Fruit fly (Drosophila melanogaster): ENCODE results near the gene CG32462.
A peak's percentile ranks its signal among the peaks of the same experiment; 100 is the strongest.

Gene CG32462

DNA sequence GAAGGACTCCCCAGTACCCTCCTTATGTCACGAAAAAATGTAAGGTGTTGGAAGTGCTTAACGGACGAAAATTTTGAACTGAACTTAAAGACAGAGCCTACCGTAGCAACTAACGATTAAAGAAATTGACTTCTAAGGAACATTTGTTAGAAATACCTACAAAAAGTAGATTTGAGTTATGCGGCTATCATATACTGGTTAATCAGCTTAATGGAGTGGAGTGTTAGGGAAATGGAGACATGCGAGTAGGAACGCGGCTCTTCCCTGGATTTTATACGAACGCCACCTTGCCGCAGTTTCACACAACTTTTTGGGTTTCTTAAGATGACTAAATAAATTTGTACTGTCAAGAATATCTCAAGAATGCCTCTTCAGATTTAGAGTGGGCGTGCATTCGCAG, at the start of gene CG32462:
CG32462 (minus strand) TSS at position 101 of the 400 bp plus-strand sequence.
- no peak for TF ChIP-seq Pif1B (GFP tag; optimal IDR thresholded peaks at IDR 0.05)
- TF ChIP-seq Snoo (tag; optimal IDR thresholded peaks at IDR 0.05) = no peak
- TF ChIP-seq CG14655 (GFP tag; optimal IDR thresholded peaks at IDR 0.05) = no peak
- no peak for TF ChIP-seq CG10348 (GFP tag; IDR thresholded peaks at IDR 0.05)
- no peak for TF ChIP-seq CG4496 (GFP tag; IDR thresholded peaks at IDR 0.05)
- TF ChIP-seq CG9948 (tag; optimal IDR thresholded peaks at IDR 0.05) = no peak
- TF ChIP-seq gl (tag; optimal IDR thresholded peaks at IDR 0.05) = no peak
- TF ChIP-seq Ets98B (GFP tag; IDR thresholded peaks at IDR 0.05) = no peak
- TF ChIP-seq D1 (tag; optimal IDR thresholded peaks at IDR 0.05) = no peak
- no peak for TF ChIP-seq EcR (GFP tag; optimal IDR thresholded peaks at IDR 0.05)

DNA sequence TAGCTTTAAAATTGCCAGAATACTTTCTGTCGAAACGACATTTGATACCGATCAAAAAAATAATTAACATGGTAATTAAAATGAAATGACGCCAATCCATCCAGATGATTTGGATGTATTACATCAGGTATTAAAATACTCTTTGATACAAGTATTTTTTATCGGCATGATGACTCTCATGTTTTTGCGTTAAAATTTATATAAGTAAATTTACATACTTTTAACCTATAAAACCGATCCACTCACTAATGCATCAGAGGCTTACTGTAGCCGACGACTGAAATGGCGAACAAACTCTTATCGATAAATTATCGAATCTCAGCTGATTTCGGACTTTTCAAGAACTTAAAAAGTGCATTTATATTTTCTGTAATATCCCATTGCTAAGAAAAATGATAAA, 48.3 kb upstream of the CG32462 start, which contains the start of gene BoYb:
BoYb (plus strand) TSS at position 301 of the 400 bp plus-strand sequence.
- no peak for TF ChIP-seq CG8159 (tag; optimal IDR thresholded peaks at IDR 0.05)
- no peak for TF ChIP-seq CG14655 (GFP tag; optimal IDR thresholded peaks at IDR 0.05)
- no peak for TF ChIP-seq gl (tag; optimal IDR thresholded peaks at IDR 0.05)
- no peak for TF ChIP-seq Ets98B (GFP tag; IDR thresholded peaks at IDR 0.05)
- TF ChIP-seq CG17806 (tag; optimal IDR thresholded peaks at IDR 0.05) = no peak
- TF ChIP-seq D1 (tag; optimal IDR thresholded peaks at IDR 0.05) = no peak
- no peak for TF ChIP-seq CG13204 (GFP tag; optimal IDR thresholded peaks at IDR 0.05)

DNA sequence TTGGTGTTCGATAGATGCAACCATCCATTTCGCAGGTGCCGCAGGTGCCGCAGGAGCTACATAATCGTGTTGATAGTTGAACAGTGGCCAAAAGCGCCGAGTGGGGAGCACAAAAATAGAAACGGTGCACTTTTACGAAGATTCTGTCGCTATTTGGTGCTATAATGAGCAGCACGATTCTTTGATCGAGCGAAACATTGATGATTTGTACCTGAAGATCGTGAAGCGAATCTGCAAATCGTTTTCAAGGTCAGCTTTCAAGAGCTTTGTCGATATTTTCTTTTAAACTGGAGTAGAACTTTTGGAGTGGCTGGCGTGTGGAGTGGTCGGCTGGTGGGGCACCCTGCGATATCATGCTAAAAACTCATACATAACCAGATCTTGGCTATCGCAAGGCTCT, 45.1 kb upstream of the CG32462 start, which contains the start of gene CG11131:
CG11131 (plus strand) TSS at position 301 of the 400 bp plus-strand sequence.
- no peak for TF ChIP-seq CG8301 (tag; optimal IDR thresholded peaks at IDR 0.05)
- no peak for TF ChIP-seq CG12605 (GFP tag; IDR thresholded peaks at IDR 0.05)
- TF ChIP-seq gl (tag; optimal IDR thresholded peaks at IDR 0.05) = no peak
- TF ChIP-seq CG13204 (GFP tag; optimal IDR thresholded peaks at IDR 0.05) = no peak

DNA sequence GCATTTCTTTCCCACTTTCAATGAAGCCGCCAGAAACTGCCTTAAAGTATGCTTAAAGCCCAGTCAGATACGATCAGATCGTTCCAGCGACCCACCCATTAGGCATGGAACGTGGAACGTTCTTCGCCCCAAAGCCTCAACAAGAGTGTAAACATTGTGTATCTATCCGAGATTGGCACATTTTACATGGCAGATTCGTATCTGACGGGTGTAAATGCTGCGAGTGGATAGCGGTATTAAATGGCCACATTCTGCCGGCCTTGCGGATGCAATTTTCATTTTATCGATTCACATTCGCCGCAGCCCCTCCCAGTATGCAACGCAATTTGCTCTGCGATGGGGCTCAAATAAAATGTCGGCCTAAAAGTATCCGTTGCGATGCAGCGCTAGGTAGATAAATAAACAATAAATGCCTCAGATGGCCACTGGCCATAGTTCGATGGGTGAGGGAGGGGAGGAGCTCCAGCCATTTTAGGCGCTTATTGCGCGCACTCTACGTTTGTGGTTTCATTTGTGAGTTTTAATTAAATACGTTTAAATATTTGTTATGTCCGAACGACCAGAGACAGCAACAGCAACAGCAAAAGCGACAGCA, 41.5 kb upstream of the CG32462 start:
- TF ChIP-seq fd96Ca (GFP tag; IDR thresholded peaks at IDR 0.05) (no peak), D1 (tag; optimal IDR thresholded peaks at IDR 0.05) (peak; percentile 15)

DNA sequence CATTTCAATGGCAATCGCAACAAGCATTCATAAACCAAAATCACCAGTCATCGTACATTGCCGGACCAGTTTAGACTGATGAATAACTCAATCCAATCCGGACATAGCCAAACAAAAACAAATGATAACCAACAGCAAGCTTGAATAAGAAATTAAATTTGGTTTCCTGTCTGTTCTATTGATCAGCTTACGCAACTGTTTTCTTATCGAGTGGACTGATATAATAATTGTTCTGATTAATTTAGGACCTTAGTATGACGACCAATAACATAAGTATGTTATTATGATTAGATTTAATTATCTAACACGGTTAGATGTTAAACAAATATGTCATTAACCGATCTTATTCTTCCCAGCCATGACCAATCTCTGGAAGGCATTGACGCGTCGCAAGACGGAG, 37.7 kb upstream of the CG32462 start:
- TF ChIP-seq gl (tag; optimal IDR thresholded peaks at IDR 0.05) (no peak), CG17806 (tag; optimal IDR thresholded peaks at IDR 0.05) (no peak), CG12605 (GFP tag; IDR thresholded peaks at IDR 0.05) (no peak), CG4496 (GFP tag; IDR thresholded peaks at IDR 0.05) (no peak), D1 (tag; optimal IDR thresholded peaks at IDR 0.05) (no peak), Snoo (tag; optimal IDR thresholded peaks at IDR 0.05) (no peak), Pif1A (GFP tag; optimal IDR thresholded peaks at IDR 0.05) (no peak)

DNA sequence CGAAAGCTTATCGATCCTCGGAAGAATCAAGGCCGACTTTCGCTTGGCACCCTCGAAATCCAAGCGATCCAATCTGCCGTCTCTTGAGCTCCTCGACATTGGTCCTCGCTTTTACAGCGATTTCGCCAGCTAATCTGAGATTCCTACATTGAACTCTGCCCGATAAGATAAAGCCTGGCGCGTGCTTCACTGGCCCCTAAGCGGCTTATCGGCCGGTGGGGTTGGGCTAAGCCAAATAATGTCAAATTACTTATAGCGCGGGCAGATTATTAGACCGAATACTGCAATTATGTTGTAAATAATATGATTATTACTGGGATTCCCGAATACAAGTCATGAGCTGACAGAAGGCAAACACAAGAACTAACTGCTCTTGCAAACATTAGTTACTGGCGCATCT, 36.7 kb upstream of the CG32462 start:
- TF ChIP-seq CG15710 (tag; optimal IDR thresholded peaks at IDR 0.05) = no peak
- TF ChIP-seq CG32121 (GFP tag; IDR thresholded peaks at IDR 0.05) = no peak
- no peak for TF ChIP-seq Pif1B (GFP tag; optimal IDR thresholded peaks at IDR 0.05)

DNA sequence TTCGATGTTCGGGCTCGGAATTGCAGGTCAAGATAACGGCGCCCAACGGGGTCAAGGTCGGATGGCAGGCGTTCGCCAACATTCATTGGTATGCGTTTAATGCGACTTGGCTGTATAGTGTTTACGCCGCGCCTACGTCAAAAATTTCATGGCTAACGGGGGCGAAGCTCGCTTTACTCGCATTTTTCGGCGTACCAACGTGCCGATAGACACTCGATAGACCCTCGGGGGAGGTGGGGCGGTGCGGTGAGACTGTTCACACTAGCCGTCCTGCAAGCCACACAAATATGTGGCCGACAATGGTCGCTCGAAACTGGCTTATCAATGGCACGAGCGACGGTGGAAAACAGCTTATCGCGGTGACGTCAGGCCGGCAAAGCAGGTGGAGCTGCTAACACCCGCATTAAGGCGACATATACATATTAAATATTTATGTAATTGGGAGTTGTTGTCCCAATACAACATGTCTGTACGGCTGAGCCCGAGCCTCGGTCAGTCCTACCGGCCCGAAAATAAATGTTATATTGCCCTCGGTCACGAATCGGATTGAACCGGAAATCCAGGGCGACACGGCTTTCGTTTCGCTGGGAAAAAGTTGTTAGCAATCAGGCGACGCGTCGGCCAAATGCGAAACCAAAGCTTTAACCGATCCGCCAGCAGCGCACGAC, 35.4 kb upstream of the CG32462 start:
- no peak for TF ChIP-seq Pif1A (GFP tag; optimal IDR thresholded peaks at IDR 0.05)
- no peak for TF ChIP-seq gl (tag; optimal IDR thresholded peaks at IDR 0.05)
- no peak for TF ChIP-seq CG10348 (GFP tag; IDR thresholded peaks at IDR 0.05)
- no peak for TF ChIP-seq CG8159 (tag; optimal IDR thresholded peaks at IDR 0.05)
- no peak for TF ChIP-seq CG9948 (tag; optimal IDR thresholded peaks at IDR 0.05)
- TF ChIP-seq fd96Ca (GFP tag; IDR thresholded peaks at IDR 0.05) = no peak

DNA sequence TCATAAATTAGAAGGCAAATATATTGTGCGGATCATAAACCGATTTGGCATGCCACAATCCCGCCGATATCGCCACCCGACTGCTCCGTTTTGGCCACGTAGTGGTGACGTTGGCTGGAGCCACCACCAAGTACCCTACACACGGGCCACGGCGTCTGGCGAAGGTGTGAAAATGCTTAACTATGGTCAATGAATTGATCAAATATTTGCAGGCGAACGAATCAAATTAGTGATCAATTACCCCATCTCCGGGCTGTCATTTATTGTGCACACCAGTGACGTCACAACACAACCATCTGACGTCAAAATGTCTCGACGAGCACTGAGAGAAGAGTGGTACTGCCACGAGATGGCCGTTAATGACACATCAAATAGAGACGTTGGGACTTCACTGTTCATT, 34.4 kb upstream of the CG32462 start:
- TF ChIP-seq CG8159 (tag; optimal IDR thresholded peaks at IDR 0.05) = no peak
- TF ChIP-seq fd96Ca (GFP tag; IDR thresholded peaks at IDR 0.05) = no peak
- no peak for TF ChIP-seq Pif1B (GFP tag; optimal IDR thresholded peaks at IDR 0.05)
- no peak for TF ChIP-seq CG8301 (tag; optimal IDR thresholded peaks at IDR 0.05)
- TF ChIP-seq gl (tag; optimal IDR thresholded peaks at IDR 0.05) = no peak

DNA sequence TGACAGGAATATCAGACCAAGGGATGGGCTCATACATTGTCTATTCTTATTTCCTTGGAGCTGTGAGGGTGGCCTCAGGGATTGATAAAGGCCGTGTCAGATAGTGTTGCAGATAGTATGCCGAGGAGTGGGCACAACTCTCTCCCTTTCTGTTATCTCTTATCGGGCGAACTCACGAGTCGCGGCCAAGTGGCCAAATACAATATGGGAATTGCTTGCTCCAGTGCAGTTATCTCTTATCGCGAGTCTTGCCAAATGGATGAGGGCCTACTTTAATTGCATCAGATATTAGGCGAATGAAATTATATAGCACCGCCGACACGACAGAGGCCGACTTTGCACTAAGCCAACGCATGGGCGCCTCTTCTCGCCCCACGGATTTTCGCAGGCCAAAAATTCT, 33.6 kb upstream of the CG32462 start:
- no peak for TF ChIP-seq CG14655 (GFP tag; optimal IDR thresholded peaks at IDR 0.05)
- peak; percentile 47 for TF ChIP-seq EcR (GFP tag; optimal IDR thresholded peaks at IDR 0.05)

Measured in whole organism, pupa.